Worm (Caenorhabditis elegans) whole organism, late embryonic: ENCODE data around the gene F14B8.5.

Experiments used
- C08G9.2 ChIP-seq: sonication (generic microtip); optimal IDR thresholded peaks from 2 replicates; lab custom pipeline; 2016; ENCODE audit warnings: mild to moderate bottlenecking, missing genetic modification characterization, moderate library complexity, missing compliant biosample characterization
- K02D7.2 ChIP-seq: sonication (generic microtip); optimal IDR thresholded peaks from 2 replicates; lab custom pipeline; 2017; ENCODE audit warnings: mild to moderate bottlenecking, missing genetic modification characterization, missing compliant biosample characterization
- ceh-45 ChIP-seq: fragments of 200-800 bp; sonication (Bioruptor generic); IDR thresholded peaks from 2 replicates; pipeline ENCODE4 v1.3.6; 2022; ENCODE audit warnings: missing genetic modification reagents, missing genetic modification characterization, missing compliant biosample characterization
- ceh-48 ChIP-seq: sonication (generic microtip); optimal IDR thresholded peaks from 2 replicates; lab custom pipeline; 2016; ENCODE audit warnings: missing genetic modification characterization, inconsistent platforms, missing compliant biosample characterization
- dmd-4 ChIP-seq: sonication (generic microtip); optimal IDR thresholded peaks from 2 replicates; lab custom pipeline; 2016; ENCODE audit warnings: borderline replicate concordance, missing genetic modification characterization, missing compliant biosample characterization
- hlh-30 ChIP-seq: sonication (generic microtip); optimal IDR thresholded peaks from 2 replicates; lab custom pipeline; 2017; ENCODE audit warnings: antibody characterized with exemption, missing genetic modification characterization, missing compliant biosample characterization; ENCODE audit not compliant: insufficient read depth
- nhr-11 ChIP-seq: fragments of 150-350 bp; optimal IDR thresholded peaks from 2 replicates; lab custom pipeline; 2014; ENCODE audit warnings: missing biosample characterization, missing genetic modification characterization
- ttx-3 ChIP-seq: sonication (generic microtip); optimal IDR thresholded peaks from 2 replicates; lab custom pipeline; 2016; ENCODE audit warnings: missing genetic modification reagents, missing genetic modification characterization, missing compliant biosample characterization
- unc-86 ChIP-seq: sonication (generic microtip); optimal IDR thresholded peaks from 2 replicates; lab custom pipeline; 2016; ENCODE audit warnings: missing genetic modification characterization, missing compliant biosample characterization

ce11 chrX:6967057-6967456 lies 38.6 kb upstream of the F14B8.5 start, which contains the start of gene F01E11.3:
- TF ChIP-seq ceh-45 (GFP tag; lab: Robert Waterston, UW) (no peak), unc-86 (tag; lab: Kevin White, UChicago) (no peak), dmd-4 (tag; lab: Kevin White, UChicago) (no peak), C08G9.2 (no peak), K02D7.2 (tag; lab: Kevin White, UChicago) (no peak), nhr-11 (no peak), hlh-30 (tag; lab: Kevin White, UChicago) (no peak), ceh-48 (tag; lab: Kevin White, UChicago) (no peak), ttx-3 (tag; lab: Kevin White, UChicago) (no peak)
